Fruit fly (Drosophila melanogaster): ENCODE data around the gene CG6664.

CG6664 gene

dm6 chr3L:17009715-17010491 is 6.1 kb downstream of the CG6664 start (continued):
- no peak for TF ChIP-seq eve (GFP tag; optimal IDR thresholded peaks at IDR 0.05)
- TF ChIP-seq CG8281 (tag; optimal IDR thresholded peaks at IDR 0.05): no peak
- no peak for TF ChIP-seq Dfd (GFP tag; optimal IDR thresholded peaks at IDR 0.05)
- peak; percentile 15 for TF ChIP-seq Dp (GFP tag; optimal IDR thresholded peaks at IDR 0.05)
- TF ChIP-seq dysf (GFP tag; IDR thresholded peaks at IDR 0.05): peak; percentile 30; the same call in 1 of the 3 replicates
- no peak for TF ChIP-seq CG6765 (GFP tag; optimal IDR thresholded peaks at IDR 0.05)
- peak; percentile 0 for TF ChIP-seq CoRest (tag; optimal IDR thresholded peaks at IDR 0.05)
- TF ChIP-seq Elba2 (GFP tag; optimal IDR thresholded peaks at IDR 0.05): no peak
- TF ChIP-seq CG17802 (tag; optimal IDR thresholded peaks at IDR 0.05): no peak
- TF ChIP-seq CG3838 (GFP tag; optimal IDR thresholded peaks at IDR 0.05): no peak
- TF ChIP-seq yki (optimal IDR thresholded peaks at IDR 0.05): no peak
- no peak for TF ChIP-seq D19A (tag; optimal IDR thresholded peaks at IDR 0.05)
- no peak for TF ChIP-seq Spps (tag; optimal IDR thresholded peaks at IDR 0.05)
- peak; percentile 22; the same call in 1 of the 2 replicates for TF ChIP-seq MBD-R2 (GFP tag; IDR thresholded peaks at IDR 0.05)
- peak; percentile 99 for TF ChIP-seq sug (tag; optimal IDR thresholded peaks at IDR 0.05)
- no peak; the same call in 1 of the 2 replicates for TF ChIP-seq esg (GFP tag; conservative IDR thresholded peaks at IDR 0.05)
- TF ChIP-seq B-H2 (GFP tag; optimal IDR thresholded peaks at IDR 0.05): peak; percentile 77
- no peak for TF ChIP-seq Mad (GFP tag; optimal IDR thresholded peaks at IDR 0.05)
- TF ChIP-seq CHES-1-like (GFP tag; optimal IDR thresholded peaks at IDR 0.05): no peak
- no peak for TF ChIP-seq H15 (GFP tag; IDR thresholded peaks at IDR 0.05)
- no peak for TF ChIP-seq crp (GFP tag; optimal IDR thresholded peaks at IDR 0.05)
- 0 out of 2 replicates have a peak, but pooled peaks have one; percentile 20 for TF ChIP-seq CG16779 (GFP tag; IDR thresholded peaks at IDR 0.05)
- TF ChIP-seq org-1 (GFP tag; optimal IDR thresholded peaks at IDR 0.05): peak; percentile 9
- no peak for TF ChIP-seq Neu2 (GFP tag; optimal IDR thresholded peaks at IDR 0.05; ENCODE audit: borderline replicate concordance)
- TF ChIP-seq CG2120 (GFP tag; optimal IDR thresholded peaks at IDR 0.05): peak; percentile 49
- TF ChIP-seq sob (GFP tag; IDR thresholded peaks at IDR 0.05): peak; percentile 18; the same call in 1 of the 2 replicates
- TF ChIP-seq CG3163 (GFP tag; optimal IDR thresholded peaks at IDR 0.05): no peak
- no peak for TF ChIP-seq Poxn (GFP tag; IDR thresholded peaks at IDR 0.05)
- peak; percentile 55 for TF ChIP-seq sens-2 (GFP tag; IDR thresholded peaks at IDR 0.05)
- no peak for TF ChIP-seq CG18619 (GFP tag; optimal IDR thresholded peaks at IDR 0.05)
- no peak for TF ChIP-seq CG9876 (GFP tag; optimal IDR thresholded peaks at IDR 0.05)
- peak; percentile 31 for TF ChIP-seq CG9932 (GFP tag; IDR thresholded peaks at IDR 0.05)
- TF ChIP-seq CG17385 (GFP tag; optimal IDR thresholded peaks at IDR 0.05): peak; percentile 21
- TF ChIP-seq CG8290 (GFP tag; optimal IDR thresholded peaks at IDR 0.05): peak; percentile 39
- peak; percentile 10 to 87 for TF ChIP-seq CG8290 (tag; optimal IDR thresholded peaks at IDR 0.05)
- peak; percentile 7; the same call in 1 of the 2 replicates for TF ChIP-seq Atf6 (GFP tag; IDR thresholded peaks at IDR 0.05)
- no peak for TF ChIP-seq CG8359 (GFP tag; optimal IDR thresholded peaks at IDR 0.05; ENCODE audit: borderline replicate concordance)
- TF ChIP-seq wor (GFP tag; IDR thresholded peaks at IDR 0.05): no peak
- peak; percentile 18 for TF ChIP-seq jing (GFP tag; optimal IDR thresholded peaks at IDR 0.05)
- TF ChIP-seq slou (GFP tag; optimal IDR thresholded peaks at IDR 0.05): no peak
- TF ChIP-seq Usf (GFP tag; optimal IDR thresholded peaks at IDR 0.05): no peak
- no peak for TF ChIP-seq CG31224 (GFP tag; IDR thresholded peaks at IDR 0.05)
- TF ChIP-seq D (optimal IDR thresholded peaks at IDR 0.05): no peak
- TF ChIP-seq D (GFP tag; optimal IDR thresholded peaks at IDR 0.05): no peak
- TF ChIP-seq Doc3 (GFP tag; IDR thresholded peaks at IDR 0.05; ENCODE audit: partially characterized antibody): no peak
- no peak for TF ChIP-seq ap (GFP tag; IDR thresholded peaks at IDR 0.05)
- peak; percentile 60 for TF ChIP-seq cg (GFP tag; optimal IDR thresholded peaks at IDR 0.05)
- TF ChIP-seq E2f2 (GFP tag; IDR thresholded peaks at IDR 0.05): no peak; the same call in 1 of the 2 replicates
- no peak for TF ChIP-seq crc (GFP tag; optimal IDR thresholded peaks at IDR 0.05)
- TF ChIP-seq luna (GFP tag; optimal IDR thresholded peaks at IDR 0.05): no peak
- no peak for TF ChIP-seq CG4707 (GFP tag; optimal IDR thresholded peaks at IDR 0.05)
